Worm (Caenorhabditis elegans) whole organism, mixed stage, embryonic: ENCODE data around the gene glb-10.

Experiments used
- ces-1 ChIP-seq: fragments of 150-350 bp; optimal IDR thresholded peaks from 2 replicates; lab custom pipeline; 2014; ENCODE audit warnings: missing biosample characterization, missing genetic modification reagents, missing genetic modification characterization
- elt-1 ChIP-seq: sonication (generic microtip); optimal IDR thresholded peaks from 2 replicates; lab custom pipeline; 2017; ENCODE audit warnings: missing genetic modification characterization, mild to moderate bottlenecking, missing compliant biosample characterization, antibody characterized with exemption, moderate library complexity, borderline replicate concordance; ENCODE audit not compliant: insufficient read depth
- hlh-1 ChIP-seq: fragments of 150-350 bp; optimal IDR thresholded peaks from 2 replicates; lab custom pipeline; 2014; ENCODE audit warnings: missing biosample characterization, missing genetic modification reagents, missing genetic modification characterization
- lin-13 ChIP-seq: fragments of 150-350 bp; optimal IDR thresholded peaks from 2 replicates; lab custom pipeline; 2014; ENCODE audit warnings: missing biosample characterization, missing genetic modification characterization
- lsy-2 ChIP-seq: fragments of 150-350 bp; optimal IDR thresholded peaks from 2 replicates; lab custom pipeline; 2014; ENCODE audit warnings: missing biosample characterization, missing genetic modification characterization
- mab-5 ChIP-seq: fragments of 150-350 bp; optimal IDR thresholded peaks from 2 replicates; lab custom pipeline; 2014; ENCODE audit warnings: missing biosample characterization, missing genetic modification characterization
- nhr-12 ChIP-seq: fragments of 150-350 bp; optimal IDR thresholded peaks from 2 replicates; lab custom pipeline; 2014; ENCODE audit warnings: missing biosample characterization, missing genetic modification characterization
- nhr-237 ChIP-seq: fragments of 150-350 bp; optimal IDR thresholded peaks from 2 replicates; lab custom pipeline; 2014; ENCODE audit warnings: missing biosample characterization, missing genetic modification characterization
- snpc-4 ChIP-seq: fragments of 150-350 bp; optimal IDR thresholded peaks from 2 replicates; lab custom pipeline; 2014; ENCODE audit warnings: missing biosample characterization, missing genetic modification characterization
- unc-120 ChIP-seq: sonication (generic microtip); optimal IDR thresholded peaks from 2 replicates; lab custom pipeline; 2017; ENCODE audit warnings: missing genetic modification characterization, missing compliant biosample characterization; ENCODE audit not compliant: poor library complexity, severe bottlenecking
- zip-8 ChIP-seq: fragments of 150-350 bp; optimal IDR thresholded peaks from 2 replicates; lab custom pipeline; 2014; ENCODE audit warnings: missing biosample characterization, missing genetic modification characterization
- ztf-11 ChIP-seq: fragments of 150-350 bp; optimal IDR thresholded peaks from 2 replicates; lab custom pipeline; 2014; ENCODE audit warnings: missing biosample characterization, missing genetic modification characterization

ce11 chrII:6294261-6294660 is 14.8 kb downstream of the glb-10 start, which contains the start of gene mps-1:
- no peak for TF ChIP-seq lsy-2 (tag; lab: Kevin White, UChicago)
- no peak for TF ChIP-seq unc-120
- no peak for TF ChIP-seq nhr-12
- no peak for TF ChIP-seq mab-5 (tag; lab: Kevin White, UChicago)
- no peak for TF ChIP-seq hlh-1
- TF ChIP-seq lin-13 (tag; lab: Kevin White, UChicago): no peak
- no peak for TF ChIP-seq ztf-11 (tag; lab: Kevin White, UChicago)
- no peak for TF ChIP-seq snpc-4 (tag; lab: Kevin White, UChicago)
- no peak for TF ChIP-seq zip-8 (tag; lab: Kevin White, UChicago)
- TF ChIP-seq elt-1 (tag; lab: Kevin White, UChicago): no peak
- TF ChIP-seq nhr-237 (tag; lab: Kevin White, UChicago): no peak
- TF ChIP-seq ces-1: no peak
